Worm (Caenorhabditis elegans) whole organism, L4 larva: Measurements from ENCODE around the gene F54D8.10.
"Not testable (repeated sequence)": the region's sequence is repeated elsewhere in the genome, so short reads cannot be mapped to it uniquely, and the experiment has no call there.

ENCODE experiments used
- F10B5.3 ChIP-seq: sonication (generic microtip); optimal IDR thresholded peaks from 2 replicates; lab custom pipeline; 2016; ENCODE audit warnings: mild to moderate bottlenecking, missing genetic modification characterization, missing compliant biosample characterization
- F26F4.8 ChIP-seq: fragments of 200-800 bp; sonication (Bioruptor generic); conservative IDR thresholded peaks from 2 replicates; pipeline ENCODE4 v1.3.6; 2022; ENCODE audit warnings: missing genetic modification characterization, missing compliant biosample characterization
- F49E8.2 ChIP-seq: sonication (generic microtip); optimal IDR thresholded peaks from 2 replicates; lab custom pipeline; 2016; ENCODE audit warnings: missing compliant biosample characterization, mild to moderate bottlenecking, missing genetic modification characterization, borderline replicate concordance
- R02D3.7 ChIP-seq: fragments of 150-350 bp; sonication (generic microtip); optimal IDR thresholded peaks from 3 replicates; lab custom pipeline; 2014; ENCODE audit warnings: missing biosample characterization, missing genetic modification characterization
- Y48G9A.11 ChIP-seq: fragments of 200-800 bp; sonication (Bioruptor generic); IDR thresholded peaks from 2 replicates; pipeline ENCODE4 v1.3.6; 2022; ENCODE audit warnings: missing genetic modification reagents, missing genetic modification characterization, missing compliant biosample characterization
- Y5F2A.4 ChIP-seq: fragments of 200-800 bp; sonication (Bioruptor generic); optimal IDR thresholded peaks from 2 replicates; lab custom pipeline; 2018; ENCODE audit warnings: mild to moderate bottlenecking, missing genetic modification characterization, missing compliant biosample characterization
- aly-2 ChIP-seq: sonication (generic microtip); optimal IDR thresholded peaks from 2 replicates; lab custom pipeline; 2018; ENCODE audit warnings: missing biosample characterization, missing genetic modification characterization
- ceh-32 ChIP-seq: sonication (generic microtip); optimal IDR thresholded peaks from 2 replicates; lab custom pipeline; 2016; ENCODE audit warnings: mild to moderate bottlenecking, missing genetic modification characterization, missing compliant biosample characterization; ENCODE audit not compliant: poor library complexity
- ceh-82 ChIP-seq: sonication (generic microtip); optimal IDR thresholded peaks from 2 replicates; lab custom pipeline; 2017; ENCODE audit warnings: missing biosample characterization, missing genetic modification characterization
- ces-1 ChIP-seq: fragments of 150-350 bp; sonication (generic microtip); optimal IDR thresholded peaks from 4 replicates; lab custom pipeline; 2014; ENCODE audit warnings: missing biosample characterization, missing genetic modification reagents, missing genetic modification characterization
- ctbp-1 ChIP-seq: fragments of 200-800 bp; sonication (Bioruptor generic); IDR thresholded peaks from 2 replicates; pipeline ENCODE4 v1.3.6; 2022; ENCODE audit warnings: missing genetic modification reagents, missing genetic modification characterization, missing compliant biosample characterization
- daf-12 ChIP-seq: fragments of 150-350 bp; optimal IDR thresholded peaks from 2 replicates; lab custom pipeline; 2014; ENCODE audit warnings: missing biosample characterization, missing genetic modification reagents, missing genetic modification characterization
- daf-16 ChIP-seq, 3 experiments: sonication (generic microtip); optimal IDR thresholded peaks; 2 replicates each; lab custom pipeline; 2016 to 2017; ENCODE audit warnings: missing genetic modification characterization in 3 of 3, missing genetic modification reagents in 3 of 3, mild to moderate bottlenecking in 2 of 3, missing compliant biosample characterization in 2 of 3, missing biosample characterization in 1 of 3, moderate library complexity in 1 of 3
- dmd-6 ChIP-seq: fragments of 200-800 bp; sonication (Bioruptor generic); IDR thresholded peaks from 2 replicates; pipeline ENCODE4 v1.3.6; 2022; ENCODE audit warnings: missing genetic modification reagents, missing genetic modification characterization, missing compliant biosample characterization
- dmd-9 ChIP-seq: fragments of 200-800 bp; sonication (Bioruptor generic); IDR thresholded peaks from 2 replicates; pipeline ENCODE4 v1.3.6; 2022; ENCODE audit warnings: missing genetic modification reagents, missing genetic modification characterization, missing compliant biosample characterization
- hif-1 ChIP-seq, 2 experiments: sonication (generic microtip); optimal IDR thresholded peaks; 2 replicates each; lab custom pipeline; 2016 to 2017; ENCODE audit warnings: missing compliant biosample characterization in 2 of 2, missing genetic modification characterization in 2 of 2, missing genetic modification reagents in 2 of 2, missing genotype in 2 of 2, mild to moderate bottlenecking in 1 of 2
- lim-7 ChIP-seq: fragments of 200-800 bp; sonication (Bioruptor generic); IDR thresholded peaks from 2 replicates; pipeline ENCODE4 v1.3.6; 2022; ENCODE audit warnings: missing genetic modification characterization, missing compliant biosample characterization
- lin-1 ChIP-seq: fragments of 200-800 bp; sonication (Bioruptor generic); IDR thresholded peaks from 2 replicates; pipeline ENCODE4 v1.3.6; 2022; ENCODE audit warnings: missing genetic modification reagents, missing genetic modification characterization, missing compliant biosample characterization
- lin-13 ChIP-seq: fragments of 150-350 bp; optimal IDR thresholded peaks from 2 replicates; lab custom pipeline; 2014; ENCODE audit warnings: missing biosample characterization, missing genetic modification reagents, missing genetic modification characterization
- lin-38 ChIP-seq: fragments of 200-800 bp; sonication (Bioruptor generic); IDR thresholded peaks from 2 replicates; pipeline ENCODE4 v1.3.6; 2022; ENCODE audit warnings: missing genetic modification reagents, missing genetic modification characterization, missing compliant biosample characterization
- mdt-29 ChIP-seq: fragments of 200-800 bp; sonication (Bioruptor generic); IDR thresholded peaks from 2 replicates; pipeline ENCODE4 v1.3.6; 2022; ENCODE audit warnings: missing genetic modification reagents, missing genetic modification characterization, missing compliant biosample characterization
- mxl-2 ChIP-seq: fragments of 200-800 bp; sonication (Bioruptor generic); conservative IDR thresholded peaks from 2 replicates; pipeline ENCODE4 v1.3.6; 2022; ENCODE audit warnings: missing genetic modification reagents, missing genetic modification characterization, missing compliant biosample characterization
- nhr-11 ChIP-seq: fragments of 150-350 bp; optimal IDR thresholded peaks from 2 replicates; lab custom pipeline; 2014; ENCODE audit warnings: missing biosample characterization, missing genetic modification characterization
- nhr-237 ChIP-seq: sonication (generic microtip); optimal IDR thresholded peaks from 2 replicates; lab custom pipeline; 2017; ENCODE audit warnings: missing biosample characterization, missing genetic modification characterization
- nhr-42 ChIP-seq: fragments of 200-800 bp; sonication (Bioruptor generic); IDR thresholded peaks from 2 replicates; pipeline ENCODE4 v1.3.6; 2022; ENCODE audit warnings: missing genetic modification characterization, missing compliant biosample characterization
- nhr-77 ChIP-seq: fragments of 150-350 bp; optimal IDR thresholded peaks from 2 replicates; lab custom pipeline; 2014; ENCODE audit warnings: missing biosample characterization, missing genetic modification characterization
- pha-4 ChIP-seq, 2 experiments: fragments of 150-350 bp in 1 of 2; fragments of 200-800 bp in 1 of 2; sonication (Bioruptor generic) in 1 of 2; IDR thresholded peaks in 1 of 2; optimal IDR thresholded peaks in 1 of 2; 2 replicates each; pipeline versions ENCODE4 v1.3.6 to Lab custom; 2014 to 2022; ENCODE audit warnings: missing genetic modification characterization in 2 of 2, missing genetic modification reagents in 2 of 2, missing biosample characterization in 1 of 2, missing compliant biosample characterization in 1 of 2
- pqm-1 ChIP-seq: sonication (generic microtip); optimal IDR thresholded peaks from 2 replicates; lab custom pipeline; 2017; ENCODE audit warnings: missing biosample characterization, missing genetic modification characterization
- snpc-1.2 ChIP-seq: fragments of 200-800 bp; sonication (Bioruptor generic); IDR thresholded peaks from 2 replicates; pipeline ENCODE4 v1.3.6; 2022; ENCODE audit warnings: missing genetic modification reagents, missing genetic modification characterization, missing compliant biosample characterization
- spr-1 ChIP-seq: sonication (generic microtip); optimal IDR thresholded peaks from 2 replicates; lab custom pipeline; 2016; ENCODE audit warnings: mild to moderate bottlenecking, missing genetic modification characterization, missing compliant biosample characterization
- spr-3 ChIP-seq: fragments of 200-800 bp; sonication (Bioruptor generic); optimal IDR thresholded peaks from 2 replicates; lab custom pipeline; 2018; ENCODE audit warnings: mild to moderate bottlenecking, missing genetic modification characterization, missing compliant biosample characterization
- tra-1 ChIP-seq: fragments of 200-800 bp; sonication (Bioruptor generic); IDR thresholded peaks from 2 replicates; pipeline ENCODE4 v1.3.6; 2022; ENCODE audit warnings: missing genetic modification reagents, missing genetic modification characterization, missing compliant biosample characterization
- zag-1 ChIP-seq: fragments of 150-350 bp; optimal IDR thresholded peaks from 2 replicates; lab custom pipeline; 2014; ENCODE audit warnings: missing biosample characterization, missing genetic modification characterization

F54D8.10 gene

DNA sequence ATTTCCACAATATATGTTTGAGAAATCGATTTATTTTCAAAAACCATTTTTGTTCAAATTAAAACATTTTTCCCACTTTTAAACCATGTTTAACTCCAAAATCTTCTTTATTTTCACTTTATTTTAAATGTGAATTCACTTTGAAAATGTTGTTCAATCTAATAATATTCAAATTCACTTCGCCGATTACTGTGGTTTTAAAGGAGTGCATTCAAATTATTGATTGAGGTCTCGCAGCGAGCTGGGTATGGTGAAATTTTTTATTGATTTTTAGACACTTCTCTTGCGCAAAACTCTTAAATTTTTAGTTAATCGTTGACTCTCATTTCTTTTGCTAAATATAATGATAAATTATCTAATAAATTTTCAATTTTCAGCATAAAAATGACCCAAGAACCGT lies 46.9 kb upstream of the F54D8.10 start, which contains the start of gene C45G9.5:
TSS of gene C45G9.5 (plus strand) at position 378 of the 400 bp plus-strand sequence.
- TF ChIP-seq F26F4.8 (GFP tag; lab: Robert Waterston, UW) (no peak), dmd-9 (GFP tag; lab: Robert Waterston, UW) (no peak), snpc-1.2 (GFP tag; lab: Robert Waterston, UW) (no peak), F49E8.2 (no peak), mxl-2 (GFP tag; lab: Robert Waterston, UW) (no peak), lin-13 (GFP tag; lab: Kevin White, UChicago) (no peak)

DNA sequence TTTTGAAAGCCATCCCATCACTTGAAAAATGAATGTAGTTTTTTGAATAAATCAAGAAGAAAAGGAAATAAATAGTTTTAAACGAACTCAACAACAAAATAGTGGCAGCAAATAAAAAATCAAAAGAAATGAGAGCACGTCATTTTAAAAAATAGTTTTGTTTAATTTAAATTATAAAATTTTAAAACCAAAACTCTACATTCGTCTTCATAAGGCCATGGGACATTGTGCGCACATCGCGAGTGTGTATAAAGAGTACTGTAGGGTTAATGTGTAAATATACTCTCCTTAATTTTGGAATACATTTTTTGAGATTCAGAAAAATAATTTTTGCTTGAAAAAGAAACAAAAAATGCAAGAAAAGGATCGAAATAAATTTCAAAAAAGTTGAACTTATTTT lies 42.7 kb upstream of the F54D8.10 start, which contains the start of gene C45G9.15:
TSS of gene C45G9.15 (minus strand) at position 101 of the 400 bp plus-strand sequence.
- TF ChIP-seq mdt-29 (GFP tag; lab: Robert Waterston, UW) (no peak), hif-1 (tag; optimal IDR thresholded peaks at IDR 0.05; lab: Kevin White, UChicago) (no peak), zag-1 (tag; lab: Kevin White, UChicago) (no peak), spr-3 (GFP tag; lab: Kevin White, UChicago) (no peak), lin-13 (GFP tag; lab: Kevin White, UChicago) (no peak), snpc-1.2 (GFP tag; lab: Robert Waterston, UW) (no peak), mxl-2 (GFP tag; lab: Robert Waterston, UW) (no peak), ceh-32 (no peak), nhr-77 (tag; lab: Kevin White, UChicago) (no peak), dmd-6 (GFP tag; lab: Robert Waterston, UW) (no peak), Y5F2A.4 (no peak), aly-2 (tag; lab: Kevin White, UChicago) (no peak), lin-1 (GFP tag; lab: Robert Waterston, UW) (no peak), nhr-237 (no peak), Y48G9A.11 (GFP tag; lab: Robert Waterston, UW) (no peak), R02D3.7 (no peak), nhr-42 (no peak)

DNA sequence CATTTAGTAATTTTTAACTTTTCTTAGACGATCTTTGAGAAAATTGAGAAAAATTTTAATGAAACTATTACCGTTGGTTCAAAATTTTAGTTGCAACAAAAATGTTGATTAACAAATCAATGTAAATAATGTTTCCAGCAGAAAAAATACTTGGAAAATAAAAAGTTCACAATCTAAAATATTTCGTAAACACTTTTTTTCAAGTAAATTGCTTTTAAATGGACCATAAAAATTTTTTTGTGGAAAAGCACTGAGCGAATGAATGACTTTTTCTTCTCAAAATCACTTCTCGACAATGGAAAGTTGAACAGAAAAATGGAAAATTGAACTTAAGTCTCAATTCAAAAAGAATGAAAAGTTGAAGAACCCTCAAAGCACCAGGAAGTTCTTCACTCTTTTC lies 41.1 kb upstream of the F54D8.10 start, which contains the start of gene C45G9.8:
TSS of gene C45G9.8 (minus strand) at position 101 of the 400 bp plus-strand sequence.
- TF ChIP-seq spr-1 (tag; lab: Kevin White, UChicago) (no peak), F10B5.3 (tag; lab: Kevin White, UChicago) (no peak), ces-1 (GFP tag; lab: Kevin White, UChicago) (no peak), ctbp-1 (GFP tag; lab: Robert Waterston, UW) (no peak), pqm-1 (no peak), lim-7 (no peak), nhr-11 (tag; lab: Kevin White, UChicago) (no peak), lin-38 (GFP tag; lab: Robert Waterston, UW) (no peak), daf-12 (tag; lab: Kevin White, UChicago) (no peak), tra-1 (GFP tag; lab: Robert Waterston, UW) (no peak), nhr-237 (no peak), pha-4 (GFP tag; IDR thresholded peaks at IDR 0.05; lab: Robert Waterston, UW) (no peak), pha-4 (tag; optimal IDR thresholded peaks at IDR 0.05; lab: Kevin White, UChicago) (no peak)

DNA sequence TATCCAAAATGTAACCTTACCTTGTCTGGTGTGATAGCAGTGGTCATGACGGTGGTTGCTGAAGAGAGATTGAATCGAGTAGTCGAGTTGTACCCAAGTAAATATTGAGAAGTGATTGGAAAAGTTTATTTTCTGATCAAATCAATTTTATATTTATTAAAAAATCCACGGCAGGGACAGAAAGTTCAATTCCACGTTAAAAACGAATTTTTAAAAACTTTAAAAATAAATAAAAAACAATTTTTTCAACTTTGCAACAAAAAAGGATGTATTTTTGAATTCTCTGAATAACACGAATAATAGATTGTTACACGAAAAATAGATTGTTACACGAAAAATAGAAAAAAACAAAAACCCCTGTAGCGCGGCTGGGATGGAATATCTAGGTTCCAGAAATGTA lies 38.9 kb upstream of the F54D8.10 start, which contains the start of gene C45G9.9:
TSS of gene C45G9.9 (minus strand) at position 101 of the 400 bp plus-strand sequence.
- not testable (repeated sequence) for TF ChIP-seq ceh-82; daf-16 (GFP tag; optimal IDR thresholded peaks at IDR 0.05; lab: Kevin White, UChicago); daf-16 (tag; optimal IDR thresholded peaks at IDR 0.05; lab: Kevin White, UChicago); pha-4 (GFP tag; IDR thresholded peaks at IDR 0.05; lab: Robert Waterston, UW); pha-4 (tag; optimal IDR thresholded peaks at IDR 0.05; lab: Kevin White, UChicago)
